Fruit fly (Drosophila melanogaster) whole organism, embryonic: ENCODE results near the gene CG13113.
A peak's percentile ranks its signal among the peaks of the same experiment; 100 is the strongest.

Experiments used
- Abd-B ChIP-seq: fragments of 200-800 bp; sonication (Bioruptor generic); optimal IDR thresholded peaks from 2 replicates; lab custom pipeline; 2018; ENCODE audit warnings: missing biosample characterization, mild to moderate bottlenecking, missing genetic modification characterization, moderate library complexity
- Adf1 ChIP-seq: fragments of 200-800 bp; sonication (Bioruptor generic); IDR thresholded peaks from 2 replicates; pipeline ENCODE4 v1.3.6; 2022; ENCODE audit warnings: missing biosample characterization, missing genetic modification characterization
- B-H1 ChIP-seq: fragments of 200-800 bp; sonication (Bioruptor generic); IDR thresholded peaks from 3 replicates; pipeline ENCODE4 v1.3.6; 2022; ENCODE audit warnings: missing biosample characterization, missing genetic modification characterization
- CG10209 ChIP-seq: fragments of 200-800 bp; sonication (Bioruptor generic); optimal IDR thresholded peaks from 3 replicates; lab custom pipeline; 2017; ENCODE audit warnings: missing biosample characterization, mild to moderate bottlenecking, missing genetic modification characterization, missing genetic modification reagents
- CG10462 ChIP-seq: fragments of 200-800 bp; sonication (Bioruptor generic); optimal IDR thresholded peaks from 2 replicates; lab custom pipeline; 2016; ENCODE audit warnings: missing biosample characterization, missing genetic modification characterization
- CG11504 ChIP-seq: fragments of 200-800 bp; sonication (Bioruptor generic); optimal IDR thresholded peaks from 3 replicates; lab custom pipeline; 2019; ENCODE audit warnings: missing biosample characterization, mild to moderate bottlenecking, missing genetic modification characterization, moderate library complexity
- CG11695 ChIP-seq: fragments of 200-800 bp; sonication (Bioruptor generic); IDR thresholded peaks from 3 replicates; pipeline ENCODE4 v1.3.6; 2022; ENCODE audit warnings: missing biosample characterization, missing genetic modification characterization
- CG13123 ChIP-seq: fragments of 200-800 bp; sonication (Bioruptor generic); optimal IDR thresholded peaks from 2 replicates; lab custom pipeline; 2016; ENCODE audit warnings: missing biosample characterization, missing genetic modification characterization
- CG13424 ChIP-seq: fragments of 200-800 bp; sonication (Bioruptor generic); optimal IDR thresholded peaks from 2 replicates; lab custom pipeline; 2019; ENCODE audit warnings: missing biosample characterization, mild to moderate bottlenecking, missing genetic modification characterization, moderate library complexity
- CG14014 ChIP-seq: fragments of 200-800 bp; sonication (Bioruptor generic); IDR thresholded peaks from 2 replicates; pipeline ENCODE4 v1.3.6; 2022; ENCODE audit warnings: missing biosample characterization, missing genetic modification characterization
- CG1603 ChIP-seq: fragments of 200-800 bp; sonication (Bioruptor generic); optimal IDR thresholded peaks from 2 replicates; lab custom pipeline; 2019; ENCODE audit warnings: missing biosample characterization, mild to moderate bottlenecking, missing genetic modification characterization, moderate library complexity
- CG17568 ChIP-seq: fragments of 200-800 bp; sonication (Bioruptor generic); optimal IDR thresholded peaks from 2 replicates; lab custom pipeline; 2018; ENCODE audit warnings: missing biosample characterization, mild to moderate bottlenecking, missing genetic modification characterization, moderate library complexity
- CG1792 ChIP-seq: fragments of 200-800 bp; sonication (Bioruptor generic); optimal IDR thresholded peaks from 2 replicates; lab custom pipeline; 2016; ENCODE audit warnings: missing biosample characterization, missing genetic modification characterization
- CG2116 ChIP-seq: fragments of 200-800 bp; sonication (Bioruptor generic); optimal IDR thresholded peaks from 3 replicates; lab custom pipeline; 2018; ENCODE audit warnings: missing biosample characterization, mild to moderate bottlenecking, missing genetic modification characterization
- CG31365 ChIP-seq: fragments of 200-800 bp; sonication (Bioruptor generic); optimal IDR thresholded peaks from 2 replicates; lab custom pipeline; 2018; ENCODE audit warnings: missing biosample characterization, mild to moderate bottlenecking, missing genetic modification characterization
- CG42726 ChIP-seq: fragments of 200-800 bp; sonication (Bioruptor generic); IDR thresholded peaks from 2 replicates; pipeline ENCODE4 v1.3.6; 2022; ENCODE audit warnings: missing biosample characterization, missing genetic modification characterization; ENCODE audit not compliant: partially characterized antibody
- CG4617 ChIP-seq: fragments of 200-800 bp; sonication (Bioruptor generic); optimal IDR thresholded peaks from 3 replicates; lab custom pipeline; 2016; ENCODE audit warnings: missing biosample characterization, missing genetic modification characterization, borderline replicate concordance
- CG7987 ChIP-seq: fragments of 200-800 bp; sonication (Bioruptor generic); optimal IDR thresholded peaks from 2 replicates; lab custom pipeline; 2018; ENCODE audit warnings: missing biosample characterization, mild to moderate bottlenecking, missing genetic modification characterization, moderate library complexity
- CG9876 ChIP-seq: fragments of 200-800 bp; sonication (Bioruptor generic); optimal IDR thresholded peaks from 2 replicates; lab custom pipeline; 2016; ENCODE audit warnings: missing biosample characterization, missing genetic modification characterization
- CrebB ChIP-seq: fragments of 200-800 bp; sonication (Bioruptor generic); optimal IDR thresholded peaks from 3 replicates; lab custom pipeline; 2018; ENCODE audit warnings: missing biosample characterization, mild to moderate bottlenecking, missing genetic modification characterization
- Dek ChIP-seq: fragments of 200-800 bp; sonication (Bioruptor generic); optimal IDR thresholded peaks from 3 replicates; lab custom pipeline; 2019; ENCODE audit warnings: missing biosample characterization, mild to moderate bottlenecking, missing genetic modification characterization, moderate library complexity
- Eip74EF ChIP-seq, 2 experiments: fragments of 200-800 bp in 1 of 2; fragments of >200 bp in 1 of 2; sonication (Bioruptor generic) in 1 of 2; optimal IDR thresholded peaks; 2 replicates each; lab custom pipeline; 2017 to 2019; ENCODE audit warnings: missing biosample characterization in 2 of 2, missing genetic modification characterization in 2 of 2, mild to moderate bottlenecking in 1 of 2, moderate library complexity in 1 of 2
- GATAe ChIP-seq: fragments of 200-800 bp; sonication (Bioruptor generic); conservative IDR thresholded peaks from 2 replicates; pipeline ENCODE4 v1.3.6; 2022; ENCODE audit warnings: missing biosample characterization, missing genetic modification characterization
- HLH4C ChIP-seq: fragments of 200-800 bp; sonication (Bioruptor generic); IDR thresholded peaks from 3 replicates; pipeline ENCODE4 v1.3.6; 2022; ENCODE audit warnings: missing biosample characterization, missing genetic modification characterization; ENCODE audit not compliant: partially characterized antibody
- HLHmδ ChIP-seq: fragments of 200-800 bp; sonication (Bioruptor generic); optimal IDR thresholded peaks from 2 replicates; lab custom pipeline; 2018; ENCODE audit warnings: missing biosample characterization, mild to moderate bottlenecking, missing genetic modification characterization, moderate library complexity
- Mes4 ChIP-seq: fragments of 200-800 bp; sonication (Bioruptor generic); optimal IDR thresholded peaks from 2 replicates; lab custom pipeline; 2016; ENCODE audit warnings: missing biosample characterization, missing genetic modification characterization
- PHDP ChIP-seq: fragments of 200-800 bp; sonication (Bioruptor generic); optimal IDR thresholded peaks from 3 replicates; lab custom pipeline; 2018; ENCODE audit warnings: missing biosample characterization, mild to moderate bottlenecking, missing genetic modification characterization, moderate library complexity
- Sox102F ChIP-seq: fragments of 200-800 bp; sonication (Bioruptor generic); optimal IDR thresholded peaks from 2 replicates; lab custom pipeline; 2018; ENCODE audit warnings: missing biosample characterization, mild to moderate bottlenecking, missing genetic modification characterization, moderate library complexity
- Sry-β ChIP-seq: fragments of 200-800 bp; sonication (Bioruptor generic); optimal IDR thresholded peaks from 2 replicates; lab custom pipeline; 2018; ENCODE audit warnings: missing biosample characterization, mild to moderate bottlenecking, missing genetic modification characterization, moderate library complexity
- ap ChIP-seq: fragments of 200-800 bp; sonication (Bioruptor generic); IDR thresholded peaks from 2 replicates; pipeline ENCODE4 v1.3.6; 2022; ENCODE audit warnings: missing biosample characterization, missing genetic modification characterization
- bab2 ChIP-seq: fragments of 200-800 bp; sonication (Bioruptor generic); optimal IDR thresholded peaks from 2 replicates; lab custom pipeline; 2016; ENCODE audit warnings: missing biosample characterization, missing genetic modification characterization
- chm ChIP-seq: fragments of 200-800 bp; sonication (Bioruptor generic); IDR thresholded peaks from 2 replicates; pipeline ENCODE4 v1.3.6; 2022; ENCODE audit warnings: missing biosample characterization, missing genetic modification characterization
- danr ChIP-seq: fragments of 200-800 bp; sonication (Bioruptor generic); IDR thresholded peaks from 2 replicates; pipeline ENCODE4 v1.3.6; 2022; ENCODE audit warnings: missing biosample characterization, missing genetic modification characterization
- her ChIP-seq: fragments of 200-800 bp; sonication (Bioruptor generic); optimal IDR thresholded peaks from 2 replicates; lab custom pipeline; 2016; ENCODE audit warnings: missing biosample characterization, missing genetic modification characterization
- kni ChIP-seq: fragments of 200-800 bp; sonication (Bioruptor generic); optimal IDR thresholded peaks from 3 replicates; lab custom pipeline; 2017; ENCODE audit warnings: mild to moderate bottlenecking, missing biosample characterization, missing genetic modification reagents, missing genetic modification characterization
- nerfin-1 ChIP-seq: fragments of 200-800 bp; sonication (Bioruptor generic); optimal IDR thresholded peaks from 3 replicates; lab custom pipeline; 2019; ENCODE audit warnings: missing biosample characterization, mild to moderate bottlenecking, missing genetic modification characterization, moderate library complexity
- oc ChIP-seq: fragments of 200-800 bp; sonication (Bioruptor generic); optimal IDR thresholded peaks from 2 replicates; lab custom pipeline; 2018; ENCODE audit warnings: missing biosample characterization, mild to moderate bottlenecking, missing genetic modification characterization, moderate library complexity
- prd ChIP-seq, 3 experiments: fragments of >200 bp in 2 of 3; fragments of 200-800 bp in 1 of 3; sonication (Bioruptor generic) in 1 of 3; optimal IDR thresholded peaks in 2 of 3; IDR thresholded peaks in 1 of 3; 2 replicates in 2 of 3; 3 replicates in 1 of 3; pipeline versions ENCODE4 v1.3.6 to Lab custom; 2017 to 2022; ENCODE audit warnings: missing biosample characterization in 1 of 3, missing genetic modification characterization in 1 of 3
- salm ChIP-seq: fragments of 200-800 bp; sonication (Bioruptor generic); optimal IDR thresholded peaks from 2 replicates; lab custom pipeline; 2018; ENCODE audit warnings: missing biosample characterization, mild to moderate bottlenecking, missing genetic modification characterization
- schlank ChIP-seq: fragments of 200-800 bp; sonication (Bioruptor generic); optimal IDR thresholded peaks from 2 replicates; lab custom pipeline; 2018; ENCODE audit warnings: missing biosample characterization, mild to moderate bottlenecking, missing genetic modification characterization
- sens ChIP-seq: fragments of 200-800 bp; sonication (Bioruptor generic); peaks from one replicate; lab custom pipeline; 2016; ENCODE audit warnings: missing biosample characterization, missing genetic modification characterization
- shn ChIP-seq: fragments of 200-800 bp; sonication (Bioruptor generic); optimal IDR thresholded peaks from 3 replicates; lab custom pipeline; 2016; ENCODE audit warnings: missing biosample characterization, missing genetic modification characterization
- ttk ChIP-seq: fragments of 200-800 bp; sonication (Bioruptor generic); IDR thresholded peaks from 2 replicates; pipeline ENCODE4 v2.1.2; 2022; ENCODE audit warnings: missing biosample characterization, missing genetic modification characterization
- tup ChIP-seq: fragments of 200-800 bp; sonication (Bioruptor generic); optimal IDR thresholded peaks from 2 replicates; lab custom pipeline; 2016; ENCODE audit warnings: missing biosample characterization, mild to moderate bottlenecking, missing genetic modification characterization, moderate library complexity
- wek ChIP-seq: fragments of 200-800 bp; sonication (Bioruptor generic); optimal IDR thresholded peaks from 3 replicates; lab custom pipeline; 2018; ENCODE audit warnings: missing biosample characterization, mild to moderate bottlenecking, missing genetic modification characterization, moderate library complexity

CG13113 gene

DNA sequence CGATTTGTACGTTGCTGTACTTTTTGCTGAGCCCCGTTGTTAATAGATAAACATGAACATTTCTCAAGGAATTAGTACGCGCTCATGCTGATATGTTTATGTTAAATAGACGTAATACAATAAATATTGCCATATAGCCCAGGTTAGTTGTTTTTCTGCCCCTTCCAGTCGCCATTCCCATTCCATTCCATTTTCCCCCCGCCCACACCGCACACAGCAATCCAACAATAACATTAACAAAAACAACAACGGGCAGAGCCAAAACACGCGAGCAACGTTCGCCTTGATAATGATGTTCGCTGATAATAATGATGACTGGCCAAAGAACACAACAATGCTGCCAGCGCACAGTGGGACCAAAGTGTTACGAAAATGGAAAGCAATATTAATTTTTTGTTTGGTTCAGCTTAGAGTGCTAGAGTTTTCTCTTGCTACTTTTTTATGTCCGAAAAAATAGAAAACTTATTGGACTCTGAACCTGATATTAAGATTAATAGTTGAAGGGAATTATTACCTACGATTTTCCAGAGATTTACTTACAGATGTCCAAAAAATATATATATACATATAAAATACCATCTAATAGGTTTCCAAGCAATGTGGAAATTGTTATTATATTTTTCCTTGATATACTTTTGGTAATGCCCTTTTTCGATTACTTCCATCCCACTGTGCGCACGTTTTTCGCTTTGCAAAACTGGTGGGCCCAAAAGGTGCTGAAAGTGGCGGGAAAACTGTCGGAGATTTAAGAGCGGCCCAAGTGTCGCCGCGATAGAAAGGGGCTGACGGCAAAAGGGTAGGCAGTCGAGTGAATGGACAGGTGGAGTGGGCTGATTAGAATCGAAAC, 25.8 kb downstream of the CG13113 start (continued):
- TF ChIP-seq shn (GFP tag; lab: Kevin White, UChicago) (peak; percentile 80), CG11504 (tag; lab: Kevin White, UChicago) (peak; percentile 99), CG4617 (GFP tag; lab: Kevin White, UChicago) (peak; percentile 66), CG9876 (GFP tag; lab: Kevin White, UChicago) (peak; percentile 66), CG2116 (GFP tag; lab: Kevin White, UChicago) (peak; percentile 81), ttk (GFP tag; lab: Robert Waterston, UW) (peak; percentile 72)

DNA sequence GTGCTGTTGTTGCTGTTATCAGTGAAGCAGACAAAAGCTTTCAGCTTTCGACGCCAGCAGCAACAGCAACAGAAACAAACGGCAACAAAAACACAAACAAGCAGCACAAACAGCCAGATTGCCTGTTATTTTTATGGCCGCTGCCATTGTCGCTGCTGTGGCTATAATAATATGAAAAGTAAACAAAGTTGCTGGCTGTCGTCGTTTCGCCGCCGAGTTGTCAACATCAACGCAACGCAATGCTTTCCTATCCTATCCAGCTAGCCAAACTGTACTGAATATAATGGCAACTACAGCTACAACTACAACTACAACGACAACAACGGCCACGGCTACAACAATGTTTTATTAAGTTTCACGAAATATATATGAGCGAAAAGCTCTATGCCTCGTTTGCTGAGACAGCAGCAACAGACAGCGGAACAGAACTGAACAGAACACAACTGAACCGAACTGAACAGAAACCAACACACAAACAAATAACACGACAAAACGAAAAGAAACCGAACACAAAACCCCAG, 26.8 kb downstream of the CG13113 start:
- TF ChIP-seq GATAe (GFP tag; lab: Robert Waterston, UW) (no peak), CG7987 (GFP tag; lab: Kevin White, UChicago) (peak; percentile 58), CG11695 (GFP tag; lab: Robert Waterston, UW) (no peak), CrebB (tag; lab: Kevin White, UChicago) (peak; percentile 60), oc (tag; lab: Kevin White, UChicago) (peak; percentile 47), kni (GFP tag; lab: Kevin White, UChicago) (peak; percentile 50), CG10209 (peak; percentile 12), ap (GFP tag; lab: Robert Waterston, UW) (no peak), HLH4C (no peak), CG14014 (peak; percentile 68; the same call in 1 of the 2 replicates), CG10462 (GFP tag; lab: Kevin White, UChicago) (no peak), danr (GFP tag; lab: Robert Waterston, UW) (no peak), CG13123 (peak; percentile 2), Adf1 (GFP tag; lab: Robert Waterston, UW) (no peak; the same call in none of the 2 replicates), nerfin-1 (no peak), her (GFP tag; lab: Kevin White, UChicago) (peak; percentile 21), CG17568 (GFP tag; lab: Kevin White, UChicago) (peak; percentile 76), CG42726 (GFP tag; lab: Robert Waterston, UW) (no peak), Sry-β (GFP tag; lab: Kevin White, UChicago) (no peak), HLHmδ (GFP tag; lab: Kevin White, UChicago) (no peak), tup (GFP tag; lab: Kevin White, UChicago) (no peak), chm (GFP tag; lab: Robert Waterston, UW) (peak; percentile 45; the same call in 1 of the 2 replicates), wek (GFP tag; lab: Kevin White, UChicago) (peak; percentile 62), prd (optimal IDR thresholded peaks at IDR 0.05; lab: Kevin White, UChicago) (no peak), prd (GFP tag; IDR thresholded peaks at IDR 0.05; lab: Robert Waterston, UW) (0 out of 3 replicates have a peak, but pooled peaks have one; percentile 6), CG1603 (tag; lab: Kevin White, UChicago) (peak; percentile 37), PHDP (tag; lab: Kevin White, UChicago) (peak; percentile 55), Sox102F (GFP tag; lab: Kevin White, UChicago) (no peak), CG1792 (no peak), salm (peak; percentile 53), B-H1 (GFP tag; lab: Robert Waterston, UW) (no peak; the same call in 2 of the 3 replicates), sens (GFP tag; lab: Kevin White, UChicago) (peak; percentile 68), Eip74EF (GFP tag; optimal IDR thresholded peaks at IDR 0.05; lab: Kevin White, UChicago) (peak in 1 of 2 experiments; percentile 57), CG31365 (tag; lab: Kevin White, UChicago) (peak; percentile 27), schlank (peak; percentile 33), CG13424 (tag; lab: Kevin White, UChicago) (peak; percentile 25), bab2 (GFP tag; lab: Kevin White, UChicago) (no peak), Dek (tag; lab: Kevin White, UChicago) (peak; percentile 10), Mes4 (GFP tag; lab: Kevin White, UChicago) (peak; percentile 17), Abd-B (GFP tag; lab: Kevin White, UChicago) (peak; percentile 15)
